Fruit fly (Drosophila melanogaster): ENCODE measurements around the gene Scsalpha2.

The Scsalpha2 gene

dm6 chr3R:19463016-19463664 lies at the start of gene Scsalpha2 (continued):
- no peak for TF ChIP-seq CG30403 (GFP tag; optimal IDR thresholded peaks at IDR 0.05)
- no peak for TF ChIP-seq gt (GFP tag; IDR thresholded peaks at IDR 0.05)
- TF ChIP-seq CG1792 (GFP tag; optimal IDR thresholded peaks at IDR 0.05), result no peak
- no peak for TF ChIP-seq cato (GFP tag; optimal IDR thresholded peaks at IDR 0.05; ENCODE audit: borderline replicate concordance)
- TF ChIP-seq bowl (GFP tag; IDR thresholded peaks at IDR 0.05), result no peak
- TF ChIP-seq CG11504 (tag; optimal IDR thresholded peaks at IDR 0.05), result peak; percentile 18
- TF ChIP-seq br (optimal IDR thresholded peaks at IDR 0.05), result no peak
- peak in 1 of 3 experiments; percentile 18 for TF ChIP-seq Stat92E (GFP tag; optimal IDR thresholded peaks at IDR 0.05)
- TF ChIP-seq yki (optimal IDR thresholded peaks at IDR 0.05), result peak; percentile 34
- no peak for TF ChIP-seq CkIIα-i1 (GFP tag; IDR thresholded peaks at IDR 0.05)
- TF ChIP-seq CG6689 (GFP tag; IDR thresholded peaks at IDR 0.05), result no peak
- TF ChIP-seq scrt (GFP tag; optimal IDR thresholded peaks at IDR 0.05), result no peak
- no peak for TF ChIP-seq Nf-YC (tag; optimal IDR thresholded peaks at IDR 0.05)
- TF ChIP-seq CG6854 (GFP tag; optimal IDR thresholded peaks at IDR 0.05), result no peak
- no peak for TF ChIP-seq salm (tag; optimal IDR thresholded peaks at IDR 0.05)
- peak; percentile 6 for TF ChIP-seq grau (tag; optimal IDR thresholded peaks at IDR 0.05)
- TF ChIP-seq lbe (GFP tag; optimal IDR thresholded peaks at IDR 0.05), result peak; percentile 29
- no peak for TF ChIP-seq CG12299 (tag; optimal IDR thresholded peaks at IDR 0.05)
- no peak for TF ChIP-seq Xbp1 (GFP tag; optimal IDR thresholded peaks at IDR 0.05)
- no peak for TF ChIP-seq CG34422 (GFP tag; IDR thresholded peaks at IDR 0.05)
- no peak for TF ChIP-seq wor (GFP tag; IDR thresholded peaks at IDR 0.05)
- TF ChIP-seq vvl (GFP tag; IDR thresholded peaks at IDR 0.05), result peak; percentile 52; the same call in 1 of the 2 replicates
- TF ChIP-seq da (GFP tag; optimal IDR thresholded peaks at IDR 0.05), result no peak
- TF ChIP-seq pum (GFP tag; optimal IDR thresholded peaks at IDR 0.05), result no peak
- TF ChIP-seq CG43689 (GFP tag; IDR thresholded peaks at IDR 0.05), result no peak
- no peak for TF ChIP-seq CG10462 (GFP tag; optimal IDR thresholded peaks at IDR 0.05)
- TF ChIP-seq Abd-B (GFP tag; optimal IDR thresholded peaks at IDR 0.05), result no peak
- TF ChIP-seq nerfin-2 (GFP tag; IDR thresholded peaks at IDR 0.05; ENCODE audit: partially characterized antibody), result no peak
- no peak for TF ChIP-seq CG2712 (tag; optimal IDR thresholded peaks at IDR 0.05)
- TF ChIP-seq CG2199 (GFP tag; IDR thresholded peaks at IDR 0.05), result peak; percentile 73; the same call in 1 of the 3 replicates
- peak; percentile 6 for TF ChIP-seq CG17829 (tag; optimal IDR thresholded peaks at IDR 0.05)
- TF ChIP-seq CG9797 (GFP tag; optimal IDR thresholded peaks at IDR 0.05), result no peak
- TF ChIP-seq z (GFP tag; IDR thresholded peaks at IDR 0.05), result peak; percentile 57; the same call in 1 of the 3 replicates
- TF ChIP-seq HLHmδ (GFP tag; optimal IDR thresholded peaks at IDR 0.05), result peak; percentile 41
- no peak for TF ChIP-seq E2f1 (GFP tag; IDR thresholded peaks at IDR 0.05)
- TF ChIP-seq CG18011 (GFP tag; optimal IDR thresholded peaks at IDR 0.05), result no peak
- peak; percentile 35; the same call in 1 of the 2 replicates for TF ChIP-seq Rfx (GFP tag; IDR thresholded peaks at IDR 0.05)
- TF ChIP-seq onecut (GFP tag; IDR thresholded peaks at IDR 0.05), result peak; percentile 61
- TF ChIP-seq CG14965 (GFP tag; optimal IDR thresholded peaks at IDR 0.05; ENCODE audit: borderline replicate concordance), result no peak
- peak in 1 of 2 experiments; percentile 34 for TF ChIP-seq Pdp1 (GFP tag; optimal IDR thresholded peaks at IDR 0.05)
- TF ChIP-seq pros (GFP tag; optimal IDR thresholded peaks at IDR 0.05), result peak; percentile 1
- TF ChIP-seq CG31224 (GFP tag; IDR thresholded peaks at IDR 0.05), result peak; percentile 44; the same call in 1 of the 2 replicates
- no peak for TF ChIP-seq gro (GFP tag; optimal IDR thresholded peaks at IDR 0.05)
- no peak for TF ChIP-seq Sry-δ (GFP tag; optimal IDR thresholded peaks at IDR 0.05)
- TF ChIP-seq corto (GFP tag; optimal IDR thresholded peaks at IDR 0.05), result no peak
- no peak for TF ChIP-seq CG8290 (GFP tag; optimal IDR thresholded peaks at IDR 0.05)
- peak in 1 of 2 experiments; percentile 1 for TF ChIP-seq CG8290 (tag; optimal IDR thresholded peaks at IDR 0.05)
- TF ChIP-seq CG33557 (GFP tag; optimal IDR thresholded peaks at IDR 0.05), result no peak
- no peak for TF ChIP-seq Bteb2 (GFP tag; optimal IDR thresholded peaks at IDR 0.05)
- peak; percentile 6 for TF ChIP-seq CG10979 (tag; optimal IDR thresholded peaks at IDR 0.05)
- TF ChIP-seq CG32532 (GFP tag; IDR thresholded peaks at IDR 0.05), result peak; percentile 34; the same call in 1 of the 2 replicates

Data from whole organism, embryonic.